Worm (Caenorhabditis elegans): Measurements from ENCODE around the gene fip-1.

fip-1 gene

DNA sequence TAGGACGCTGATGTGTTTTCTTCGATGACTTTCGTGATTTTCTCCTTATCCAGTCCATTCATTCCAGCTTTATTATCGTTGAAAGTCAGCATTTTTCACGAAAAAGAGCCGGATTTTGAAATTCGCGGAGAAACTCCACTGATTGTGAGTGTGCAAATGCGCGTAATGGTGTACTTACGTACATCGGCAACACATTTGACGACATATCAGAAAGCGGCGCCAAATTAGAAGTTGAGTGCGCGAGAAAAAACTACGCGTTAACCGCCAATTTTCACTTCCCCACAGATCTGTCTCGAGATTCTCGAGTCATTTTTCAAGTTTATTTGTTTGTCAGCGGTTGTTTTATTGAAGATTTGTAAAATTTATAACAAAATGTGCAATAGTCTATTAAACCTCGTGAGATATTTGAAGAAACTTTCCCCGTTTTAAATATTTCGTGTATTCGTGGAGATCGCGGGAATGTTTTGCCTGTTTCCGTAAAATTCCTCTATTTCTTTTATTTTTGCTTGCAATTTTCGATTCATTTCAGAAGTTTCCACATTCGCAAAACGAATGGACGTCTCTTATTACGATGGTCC is 11.1 kb upstream of the fip-1 start, which contains the start of the genes polk-1 and gpr-1:
TSS of gene polk-1 (minus strand) at position 186 of the 578 bp plus-strand sequence.
TSS of gene gpr-1 (plus strand) at position 528 of the 578 bp plus-strand sequence.
- TF ChIP-seq rnt-1 (tag; optimal IDR thresholded peaks at IDR 0.05) (no peak), ttx-3 (tag; optimal IDR thresholded peaks at IDR 0.05) (no peak), ref-2 (tag; optimal IDR thresholded peaks at IDR 0.05) (no peak), dmd-4 (tag; optimal IDR thresholded peaks at IDR 0.05; ENCODE audit: borderline replicate concordance) (no peak), tbx-2 (tag; optimal IDR thresholded peaks at IDR 0.05) (no peak), unc-42 (tag; optimal IDR thresholded peaks at IDR 0.05) (no peak), ceh-19 (GFP tag; optimal IDR thresholded peaks at IDR 0.05) (no peak)

- TF ChIP-seq pqm-1 (tag; optimal IDR thresholded peaks at IDR 0.05) (no peak), unc-42 (tag; optimal IDR thresholded peaks at IDR 0.05) (peak; percentile 6)
Observed at ce11 chrIII:8630833-8631232, 8.7 kb upstream of the fip-1 start, which contains the start of gene dnj-10. Gene dnj-10, plus strand, starts transcription at chrIII:8631165.

- no peak for TF ChIP-seq nhr-11 (tag; optimal IDR thresholded peaks at IDR 0.05)
- TF ChIP-seq ceh-45 (GFP tag; IDR thresholded peaks at IDR 0.05) = no peak
- no peak for TF ChIP-seq eyg-1 (tag; optimal IDR thresholded peaks at IDR 0.05)
- no peak for TF ChIP-seq ztf-16 (tag; optimal IDR thresholded peaks at IDR 0.05)
- no peak for TF ChIP-seq ceh-9 (tag; optimal IDR thresholded peaks at IDR 0.05)
- no peak for TF ChIP-seq dve-1 (tag; optimal IDR thresholded peaks at IDR 0.05)
- no peak for TF ChIP-seq nhr-232 (tag; optimal IDR thresholded peaks at IDR 0.05)
- TF ChIP-seq dmd-4 (tag; optimal IDR thresholded peaks at IDR 0.05; ENCODE audit: borderline replicate concordance) = no peak
- TF ChIP-seq pag-3 (tag; optimal IDR thresholded peaks at IDR 0.05; ENCODE audit: borderline replicate concordance) = no peak
Observed at ce11 chrIII:8636803-8637202, 2.7 kb upstream of the fip-1 start.

- TF ChIP-seq ceh-48 (tag; optimal IDR thresholded peaks at IDR 0.05) (no peak), ceh-22 (tag; optimal IDR thresholded peaks at IDR 0.05) (no peak)
Observed at ce11 chrIII:8643639-8644038, 4.1 kb downstream of the fip-1 start, which contains the start of gene twk-7. Gene twk-7, minus strand, starts transcription at chrIII:8643739.

DNA sequence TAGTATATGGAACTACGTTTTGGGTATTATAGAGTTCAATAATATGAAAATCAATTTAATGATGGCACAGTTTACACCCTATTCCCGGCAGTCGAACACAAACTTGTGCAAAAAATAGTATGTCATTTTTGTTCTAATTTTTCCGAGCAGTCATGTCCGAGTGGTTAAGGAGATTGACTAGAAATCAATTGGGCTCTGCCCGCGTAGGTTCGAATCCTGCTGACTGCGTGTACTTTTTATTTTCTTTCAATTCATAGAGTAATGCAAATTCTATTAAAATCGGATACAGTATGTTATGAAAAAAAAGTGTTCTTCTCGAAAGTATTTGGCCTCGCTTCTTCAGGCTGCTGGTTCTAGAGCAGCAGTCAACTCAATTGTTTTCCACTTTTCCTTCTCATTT is 6.5 kb downstream of the fip-1 start:
- TF ChIP-seq hlh-8 (tag; optimal IDR thresholded peaks at IDR 0.05) = no peak
- no peak for TF ChIP-seq nhr-11 (tag; optimal IDR thresholded peaks at IDR 0.05)

- TF ChIP-seq sox-4 (tag; optimal IDR thresholded peaks at IDR 0.05) (no peak), ceh-22 (tag; optimal IDR thresholded peaks at IDR 0.05) (no peak), rnt-1 (tag; optimal IDR thresholded peaks at IDR 0.05) (no peak), lim-6 (tag; optimal IDR thresholded peaks at IDR 0.05) (no peak), C08G9.2 (tag; optimal IDR thresholded peaks at IDR 0.05) (no peak), K09A11.1 (tag; optimal IDR thresholded peaks at IDR 0.05; ENCODE audit: insufficient read depth) (no peak), che-1 (tag; optimal IDR thresholded peaks at IDR 0.05) (no peak)
Observed at ce11 chrIII:8648589-8648988, 9.0 kb downstream of the fip-1 start, which contains the start of gene F22B7.3. Gene F22B7.3, plus strand, starts transcription at chrIII:8648889.

DNA sequence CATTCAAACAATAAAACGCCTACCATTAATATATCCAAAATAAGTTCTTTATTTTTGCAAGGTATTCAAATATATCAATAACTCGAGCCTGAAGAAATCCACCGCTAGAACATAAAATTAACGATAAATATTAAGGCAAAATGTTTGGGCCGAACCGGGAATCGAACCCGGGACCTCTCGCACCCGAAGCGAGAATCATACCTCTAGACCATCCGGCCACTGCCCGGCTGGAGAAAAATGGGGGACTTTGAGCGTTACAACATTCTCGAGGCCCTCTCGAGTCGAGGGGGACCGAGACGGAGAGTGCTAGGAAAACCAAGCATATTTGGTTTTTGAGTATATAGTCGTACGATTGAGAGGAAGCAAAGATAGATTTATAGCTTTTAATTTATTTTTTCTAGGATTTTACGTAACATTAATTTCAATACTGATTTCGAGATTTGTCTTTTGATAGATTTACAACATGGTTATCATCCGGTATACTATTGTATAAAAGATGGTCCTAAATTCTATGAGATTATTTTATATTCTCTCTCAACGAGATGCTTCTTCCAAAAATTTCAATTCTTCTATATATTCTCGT is 10.8 kb downstream of the fip-1 start, which contains the start of gene flp-23:
TSS of gene flp-23 (plus strand) at position 533 of the 583 bp plus-strand sequence.
- TF ChIP-seq K02D7.2 (tag; optimal IDR thresholded peaks at IDR 0.05) = peak; percentile 42
- no peak for TF ChIP-seq ceh-30 (tag; optimal IDR thresholded peaks at IDR 0.05)
- TF ChIP-seq unc-86 (tag; optimal IDR thresholded peaks at IDR 0.05) = peak; percentile 63
- no peak for TF ChIP-seq unc-42 (tag; optimal IDR thresholded peaks at IDR 0.05)
- peak; percentile 66 for TF ChIP-seq lin-11 (tag; optimal IDR thresholded peaks at IDR 0.05)
- no peak for TF ChIP-seq fkh-10 (GFP tag; optimal IDR thresholded peaks at IDR 0.05)
- TF ChIP-seq dmd-4 (tag; optimal IDR thresholded peaks at IDR 0.05; ENCODE audit: borderline replicate concordance) = peak; percentile 54
- TF ChIP-seq elt-2 (tag; optimal IDR thresholded peaks at IDR 0.05) = peak; percentile 63
- peak; percentile 39 for TF ChIP-seq C08G9.2 (tag; optimal IDR thresholded peaks at IDR 0.05)
- TF ChIP-seq nhr-11 (tag; optimal IDR thresholded peaks at IDR 0.05) = no peak
- peak; percentile 57 for TF ChIP-seq ceh-31 (tag; optimal IDR thresholded peaks at IDR 0.05)
- TF ChIP-seq pax-1 (tag; optimal IDR thresholded peaks at IDR 0.05) = no peak
- peak; percentile 59 for TF ChIP-seq madf-2 (tag; optimal IDR thresholded peaks at IDR 0.05)
- TF ChIP-seq ceh-19 (GFP tag; optimal IDR thresholded peaks at IDR 0.05) = peak; percentile 64
- peak; percentile 53 for TF ChIP-seq zip-5 (tag; optimal IDR thresholded peaks at IDR 0.05)
- TF ChIP-seq npax-4 (tag; optimal IDR thresholded peaks at IDR 0.05) = peak; percentile 60
- TF ChIP-seq sox-2 (GFP tag; IDR thresholded peaks at IDR 0.05) = peak; percentile 53
- TF ChIP-seq sox-4 (tag; optimal IDR thresholded peaks at IDR 0.05) = peak; percentile 66
- peak; percentile 65 for TF ChIP-seq ceh-34 (tag; optimal IDR thresholded peaks at IDR 0.05)
- TF ChIP-seq ttx-3 (tag; optimal IDR thresholded peaks at IDR 0.05) = peak; percentile 57
- peak; percentile 6 for TF ChIP-seq ets-4 (tag; optimal IDR thresholded peaks at IDR 0.05)

Data from whole organism, late embryonic.